Fruit fly (Drosophila melanogaster): ENCODE data around the gene Bub3.

The Bub3 gene

DNA sequence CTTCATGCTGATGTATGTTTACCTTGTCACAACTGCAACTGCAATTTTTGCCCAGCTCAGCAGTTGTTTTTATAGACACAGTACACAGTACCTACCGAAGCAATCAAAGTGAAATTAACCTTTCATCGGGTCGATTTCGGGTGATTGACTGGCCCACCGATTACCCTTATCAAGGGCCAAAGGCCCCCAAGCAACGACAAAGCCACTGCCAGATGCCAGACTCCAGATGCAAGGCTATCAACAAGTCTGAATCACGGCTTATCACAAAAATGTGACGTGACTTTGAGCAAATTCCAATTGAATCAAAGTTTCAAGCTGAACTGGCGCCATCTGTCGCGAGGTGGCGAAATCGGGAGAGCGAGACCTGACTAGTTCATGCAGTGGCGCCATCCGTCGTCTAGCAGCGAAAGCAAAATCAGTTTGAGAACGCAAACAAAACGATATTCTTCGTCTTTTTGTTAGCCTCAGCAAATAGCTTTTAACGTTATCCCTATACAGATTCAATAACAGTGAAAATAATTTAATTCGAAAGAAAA lies 41.6 kb upstream of the Bub3 start, which contains the start of gene Obp99b (continued):
- TF ChIP-seq sug (tag; optimal IDR thresholded peaks at IDR 0.05) (no peak), Awh (GFP tag; IDR thresholded peaks at IDR 0.05) (peak; percentile 90), caup (GFP tag; optimal IDR thresholded peaks at IDR 0.05; ENCODE audit: severe bottlenecking) (peak; percentile 85), vfl (GFP tag; optimal IDR thresholded peaks at IDR 0.05) (peak; percentile 52), crp (GFP tag; optimal IDR thresholded peaks at IDR 0.05) (peak in 1 of 2 experiments; percentile 17), CG9437 (GFP tag; optimal IDR thresholded peaks at IDR 0.05) (peak; percentile 60), Doc3 (GFP tag; IDR thresholded peaks at IDR 0.05; ENCODE audit: partially characterized antibody) (no peak), Six4 (GFP tag; optimal IDR thresholded peaks at IDR 0.05) (peak; percentile 63), CG10431 (GFP tag; optimal IDR thresholded peaks at IDR 0.05) (peak; percentile 87), fd102C (GFP tag; optimal IDR thresholded peaks at IDR 0.05) (peak; percentile 73), otp (GFP tag; IDR thresholded peaks at IDR 0.05) (peak; percentile 89), CG18619 (GFP tag; optimal IDR thresholded peaks at IDR 0.05) (peak; percentile 73), CG6689 (GFP tag; IDR thresholded peaks at IDR 0.05) (peak; percentile 76), ATbp (GFP tag; optimal IDR thresholded peaks at IDR 0.05) (peak; percentile 82), mirr (GFP tag; optimal IDR thresholded peaks at IDR 0.05) (peak; percentile 88), esg (GFP tag; conservative IDR thresholded peaks at IDR 0.05) (peak; percentile 50), CG10274 (GFP tag; optimal IDR thresholded peaks at IDR 0.05) (peak; percentile 72), lola (GFP tag; optimal IDR thresholded peaks at IDR 0.05) (peak in 1 of 3 experiments; percentile 23), CG3838 (GFP tag; optimal IDR thresholded peaks at IDR 0.05) (peak; percentile 19), CG1792 (GFP tag; optimal IDR thresholded peaks at IDR 0.05) (peak; percentile 60), tx (GFP tag; optimal IDR thresholded peaks at IDR 0.05) (peak; percentile 58), Atf3 (GFP tag; optimal IDR thresholded peaks at IDR 0.05) (peak; percentile 82), Elba2 (GFP tag; optimal IDR thresholded peaks at IDR 0.05) (peak; percentile 62), CG17385 (GFP tag; optimal IDR thresholded peaks at IDR 0.05) (peak; percentile 69), CG4707 (GFP tag; optimal IDR thresholded peaks at IDR 0.05) (peak; percentile 82), CG10267 (tag; optimal IDR thresholded peaks at IDR 0.05) (peak; percentile 46), CG9215 (GFP tag; IDR thresholded peaks at IDR 0.05) (peak; percentile 49), Kr (GFP tag; optimal IDR thresholded peaks at IDR 0.05) (peak; percentile 12), repo (GFP tag; optimal IDR thresholded peaks at IDR 0.05) (peak; percentile 75), fd64A (GFP tag; optimal IDR thresholded peaks at IDR 0.05) (peak; percentile 87), dimm (GFP tag; IDR thresholded peaks at IDR 0.05) (no peak), hth (optimal IDR thresholded peaks at IDR 0.05) (no peak), CG12071 (GFP tag; optimal IDR thresholded peaks at IDR 0.05) (peak; percentile 91), pfk (GFP tag; optimal IDR thresholded peaks at IDR 0.05) (peak; percentile 45), ato (GFP tag; IDR thresholded peaks at IDR 0.05; ENCODE audit: partially characterized antibody) (no peak), CG14050 (GFP tag; IDR thresholded peaks at IDR 0.05) (peak; percentile 61; the same call in 2 of the 3 replicates), CG15696 (tag; optimal IDR thresholded peaks at IDR 0.05) (peak; percentile 67), Usf (GFP tag; optimal IDR thresholded peaks at IDR 0.05) (peak; percentile 23), Lpt (GFP tag; optimal IDR thresholded peaks at IDR 0.05) (no peak), Myb (GFP tag; optimal IDR thresholded peaks at IDR 0.05) (peak; percentile 46), ind (GFP tag; optimal IDR thresholded peaks at IDR 0.05) (peak; percentile 76), p53 (GFP tag; optimal IDR thresholded peaks at IDR 0.05) (peak; percentile 57), Antp (GFP tag; optimal IDR thresholded peaks at IDR 0.05) (peak; percentile 84), CG14710 (tag; optimal IDR thresholded peaks at IDR 0.05) (peak; percentile 42), CG10543 (GFP tag; optimal IDR thresholded peaks at IDR 0.05) (peak; percentile 63), CG16863 (GFP tag; optimal IDR thresholded peaks at IDR 0.05) (peak; percentile 85), HLH4C (GFP tag; IDR thresholded peaks at IDR 0.05; ENCODE audit: partially characterized antibody) (no peak), CG12236 (GFP tag; optimal IDR thresholded peaks at IDR 0.05) (peak; percentile 66), Dref (GFP tag; IDR thresholded peaks at IDR 0.05) (0 out of 2 replicates have a peak, but pooled peaks have one; percentile 10), CG34376 (GFP tag; optimal IDR thresholded peaks at IDR 0.05) (peak; percentile 67)
